Fruit fly (Drosophila melanogaster) whole organism, embryonic: ENCODE measurements around the gene unk.

Experiments
- Ada2b ChIP-seq: fragments of 200-800 bp; sonication (Bioruptor generic); IDR thresholded peaks from 2 replicates; pipeline ENCODE4 v1.3.6; 2022; ENCODE audit warnings: missing biosample characterization, missing genetic modification characterization
- Atf-2 ChIP-seq: fragments of 200-800 bp; sonication (Bioruptor generic); optimal IDR thresholded peaks from 2 replicates; lab custom pipeline; 2016; ENCODE audit warnings: missing biosample characterization, missing genetic modification characterization
- BtbVII ChIP-seq: fragments of 200-800 bp; sonication (Bioruptor generic); optimal IDR thresholded peaks from 3 replicates; lab custom pipeline; 2017; ENCODE audit warnings: missing biosample characterization, mild to moderate bottlenecking, missing genetic modification characterization
- CG11085 ChIP-seq: fragments of 200-800 bp; sonication (Bioruptor generic); IDR thresholded peaks from 2 replicates; pipeline ENCODE4 v1.3.6; 2022; ENCODE audit warnings: missing biosample characterization, missing genetic modification characterization
- CG11696 ChIP-seq: fragments of 200-800 bp; sonication (Bioruptor generic); IDR thresholded peaks from 2 replicates; pipeline ENCODE4 v1.3.6; 2022; ENCODE audit warnings: missing biosample characterization, missing genetic modification characterization
- CG13775 ChIP-seq: fragments of 200-800 bp; sonication (Bioruptor generic); optimal IDR thresholded peaks from 3 replicates; lab custom pipeline; 2017; ENCODE audit warnings: missing biosample characterization, mild to moderate bottlenecking, missing genetic modification characterization
- CG15479 ChIP-seq: fragments of 200-800 bp; sonication (Bioruptor generic); optimal IDR thresholded peaks from 3 replicates; lab custom pipeline; 2019; ENCODE audit warnings: missing biosample characterization, mild to moderate bottlenecking, missing genetic modification characterization, moderate library complexity
- CG15514 ChIP-seq: fragments of 200-800 bp; sonication (Bioruptor generic); optimal IDR thresholded peaks from 3 replicates; lab custom pipeline; 2017; ENCODE audit warnings: missing biosample characterization, missing genetic modification characterization, mild to moderate bottlenecking, moderate library complexity, missing genetic modification reagents
- CG15696 ChIP-seq: fragments of 200-800 bp; sonication (Bioruptor generic); optimal IDR thresholded peaks from 2 replicates; lab custom pipeline; 2019; ENCODE audit warnings: missing biosample characterization, mild to moderate bottlenecking, missing genetic modification characterization, moderate library complexity
- CG1647 ChIP-seq: fragments of 200-800 bp; sonication (Bioruptor generic); optimal IDR thresholded peaks from 3 replicates; lab custom pipeline; 2016; ENCODE audit warnings: missing biosample characterization, missing genetic modification characterization
- CG16779 ChIP-seq: fragments of 200-800 bp; sonication (Bioruptor generic); IDR thresholded peaks from 2 replicates; pipeline ENCODE4 v1.3.6; 2022; ENCODE audit warnings: missing biosample characterization, missing genetic modification characterization
- CG16813 ChIP-seq: fragments of 200-800 bp; sonication (Bioruptor generic); IDR thresholded peaks from 3 replicates; pipeline ENCODE4 v1.3.6; 2022; ENCODE audit warnings: missing biosample characterization, missing genetic modification characterization; ENCODE audit not compliant: partially characterized antibody
- CG17361 ChIP-seq: fragments of 200-800 bp; sonication (Bioruptor generic); IDR thresholded peaks from 3 replicates; pipeline ENCODE4 v1.3.6; 2022; ENCODE audit warnings: missing biosample characterization, missing genetic modification characterization
- CG17568 ChIP-seq: fragments of 200-800 bp; sonication (Bioruptor generic); optimal IDR thresholded peaks from 2 replicates; lab custom pipeline; 2018; ENCODE audit warnings: missing biosample characterization, mild to moderate bottlenecking, missing genetic modification characterization, moderate library complexity
- CG17912 ChIP-seq: fragments of 200-800 bp; sonication (Bioruptor generic); optimal IDR thresholded peaks from 2 replicates; lab custom pipeline; 2018; ENCODE audit warnings: missing biosample characterization, mild to moderate bottlenecking, missing genetic modification characterization
- CG1792 ChIP-seq: fragments of 200-800 bp; sonication (Bioruptor generic); optimal IDR thresholded peaks from 2 replicates; lab custom pipeline; 2016; ENCODE audit warnings: missing biosample characterization, missing genetic modification characterization
- CG18476 ChIP-seq: fragments of 200-800 bp; sonication (Bioruptor generic); optimal IDR thresholded peaks from 2 replicates; lab custom pipeline; 2016; ENCODE audit warnings: missing biosample characterization, mild to moderate bottlenecking, missing genetic modification characterization
- CG2678 ChIP-seq: fragments of 200-800 bp; sonication (Bioruptor generic); optimal IDR thresholded peaks from 3 replicates; lab custom pipeline; 2019; ENCODE audit warnings: missing biosample characterization, mild to moderate bottlenecking, missing genetic modification characterization, moderate library complexity
- CG2712 ChIP-seq: fragments of 200-800 bp; optimal IDR thresholded peaks from 3 replicates; lab custom pipeline; 2019; ENCODE audit warnings: missing biosample characterization, mild to moderate bottlenecking, missing genetic modification characterization, moderate library complexity
- CG34224 ChIP-seq: fragments of 200-800 bp; sonication (Bioruptor generic); IDR thresholded peaks from 3 replicates; pipeline ENCODE4 v1.3.6; 2022; ENCODE audit warnings: missing biosample characterization, missing genetic modification characterization; ENCODE audit not compliant: partially characterized antibody
- CG43689 ChIP-seq: fragments of 200-800 bp; sonication (Bioruptor generic); IDR thresholded peaks from 2 replicates; pipeline ENCODE4 v1.3.6; 2022; ENCODE audit warnings: missing biosample characterization, missing genetic modification characterization
- CG7745 ChIP-seq: fragments of 200-800 bp; sonication (Bioruptor generic); optimal IDR thresholded peaks from 2 replicates; lab custom pipeline; 2018; ENCODE audit warnings: missing biosample characterization, mild to moderate bottlenecking, missing genetic modification characterization, moderate library complexity
- ERR ChIP-seq: fragments of 200-800 bp; sonication (Bioruptor generic); optimal IDR thresholded peaks from 2 replicates; lab custom pipeline; 2016; ENCODE audit warnings: missing biosample characterization, missing genetic modification characterization
- H2.0 ChIP-seq: fragments of 200-800 bp; sonication (Bioruptor generic); IDR thresholded peaks from 2 replicates; pipeline ENCODE4 v1.3.6; 2022; ENCODE audit warnings: missing biosample characterization, missing genetic modification characterization
- Hmr ChIP-seq: fragments of 200-800 bp; sonication (Bioruptor generic); optimal IDR thresholded peaks from 3 replicates; lab custom pipeline; 2017; ENCODE audit warnings: mild to moderate bottlenecking, missing biosample characterization, missing genetic modification reagents, missing genetic modification characterization
- Hr3 ChIP-seq: fragments of 200-800 bp; sonication (Bioruptor generic); optimal IDR thresholded peaks from 3 replicates; lab custom pipeline; 2016; ENCODE audit warnings: missing biosample characterization, missing genetic modification characterization
- Hr78 ChIP-seq, 2 experiments: fragments of 200-800 bp in 1 of 2; fragments of >200 bp in 1 of 2; sonication (Bioruptor generic) in 1 of 2; optimal IDR thresholded peaks; 2 replicates each; lab custom pipeline; 2017 to 2019; ENCODE audit warnings: missing biosample characterization in 2 of 2, missing genetic modification characterization in 2 of 2, mild to moderate bottlenecking in 1 of 2, moderate library complexity in 1 of 2
- Mrtf ChIP-seq: fragments of 200-800 bp; sonication (Bioruptor generic); IDR thresholded peaks from 3 replicates; pipeline ENCODE4 v1.3.6; 2022; ENCODE audit warnings: missing biosample characterization, missing genetic modification characterization
- Neu2 ChIP-seq: fragments of 200-800 bp; sonication (Bioruptor generic); optimal IDR thresholded peaks from 3 replicates; lab custom pipeline; 2016; ENCODE audit warnings: missing biosample characterization, missing genetic modification characterization, borderline replicate concordance
- Nf-YB ChIP-seq: fragments of 200-800 bp; sonication (Bioruptor generic); optimal IDR thresholded peaks from 3 replicates; lab custom pipeline; 2019; ENCODE audit warnings: missing biosample characterization, mild to moderate bottlenecking, missing genetic modification characterization, moderate library complexity
- Sin3A ChIP-seq: fragments of >200 bp; optimal IDR thresholded peaks from 2 replicates; lab custom pipeline; 2018
- bigmax ChIP-seq: fragments of 200-800 bp; sonication (Bioruptor generic); optimal IDR thresholded peaks from 2 replicates; lab custom pipeline; 2018; ENCODE audit warnings: missing biosample characterization, mild to moderate bottlenecking, missing genetic modification characterization
- btn ChIP-seq: fragments of 200-800 bp; sonication (Bioruptor generic); optimal IDR thresholded peaks from 2 replicates; lab custom pipeline; 2016; ENCODE audit warnings: missing biosample characterization, missing genetic modification characterization
- caup ChIP-seq: fragments of 200-800 bp; sonication (Bioruptor generic); optimal IDR thresholded peaks from 3 replicates; lab custom pipeline; 2017; ENCODE audit warnings: missing biosample characterization, mild to moderate bottlenecking, missing genetic modification characterization, moderate library complexity; ENCODE audit not compliant: severe bottlenecking
- emc ChIP-seq: fragments of 200-800 bp; sonication (Bioruptor generic); optimal IDR thresholded peaks from 2 replicates; lab custom pipeline; 2016; ENCODE audit warnings: missing biosample characterization, missing genetic modification characterization
- fd96Cb ChIP-seq: fragments of 200-800 bp; sonication (Bioruptor generic); optimal IDR thresholded peaks from 2 replicates; lab custom pipeline; 2018; ENCODE audit warnings: missing biosample characterization, mild to moderate bottlenecking, missing genetic modification characterization, moderate library complexity
- hkb ChIP-seq, 2 experiments: fragments of 200-800 bp in 1 of 2; fragments of >200 bp in 1 of 2; sonication (Bioruptor generic) in 1 of 2; IDR thresholded peaks in 1 of 2; optimal IDR thresholded peaks in 1 of 2; 2 replicates each; pipeline versions ENCODE4 v1.3.6 to Lab custom; 2017 to 2022; ENCODE audit warnings: missing biosample characterization in 1 of 2, missing genetic modification characterization in 1 of 2
- ind ChIP-seq: fragments of 200-800 bp; sonication (Bioruptor generic); optimal IDR thresholded peaks from 3 replicates; lab custom pipeline; 2016; ENCODE audit warnings: missing biosample characterization, missing genetic modification characterization
- kni ChIP-seq: fragments of 200-800 bp; sonication (Bioruptor generic); optimal IDR thresholded peaks from 3 replicates; lab custom pipeline; 2017; ENCODE audit warnings: mild to moderate bottlenecking, missing biosample characterization, missing genetic modification reagents, missing genetic modification characterization
- lola ChIP-seq, 3 experiments: fragments of >200 bp in 2 of 3; fragments of 200-800 bp in 1 of 3; sonication (Bioruptor generic) in 1 of 3; optimal IDR thresholded peaks; 2 replicates each; lab custom pipeline; 2017 to 2019; ENCODE audit warnings: missing biosample characterization in 3 of 3, missing genetic modification characterization in 3 of 3, mild to moderate bottlenecking in 1 of 3, moderate library complexity in 1 of 3
- nom ChIP-seq: fragments of 200-800 bp; sonication (Bioruptor generic); optimal IDR thresholded peaks from 2 replicates; lab custom pipeline; 2017; ENCODE audit warnings: missing biosample characterization, missing genetic modification characterization, mild to moderate bottlenecking, moderate library complexity, missing genetic modification reagents
- pho ChIP-seq: fragments of 200-800 bp; sonication (Bioruptor generic); optimal IDR thresholded peaks from 2 replicates; lab custom pipeline; 2016; ENCODE audit warnings: missing biosample characterization, missing genetic modification characterization
- rib ChIP-seq: fragments of 200-800 bp; sonication (Bioruptor generic); IDR thresholded peaks from 2 replicates; pipeline ENCODE4 v1.3.6; 2022; ENCODE audit warnings: missing biosample characterization, missing genetic modification characterization
- seq ChIP-seq: fragments of 200-800 bp; sonication (Bioruptor generic); IDR thresholded peaks from 2 replicates; pipeline ENCODE4 v1.3.6; 2022; ENCODE audit warnings: missing biosample characterization, missing genetic modification characterization
- tgo ChIP-seq: fragments of 200-800 bp; sonication (Bioruptor generic); IDR thresholded peaks from 3 replicates; pipeline ENCODE4 v1.3.6; 2022; ENCODE audit warnings: missing biosample characterization, missing genetic modification characterization
- ttk ChIP-seq: fragments of 200-800 bp; sonication (Bioruptor generic); IDR thresholded peaks from 2 replicates; pipeline ENCODE4 v2.1.2; 2022; ENCODE audit warnings: missing biosample characterization, missing genetic modification characterization
- wor ChIP-seq: fragments of 200-800 bp; sonication (Bioruptor generic); IDR thresholded peaks from 2 replicates; pipeline ENCODE4 v1.3.6; 2022; ENCODE audit warnings: missing biosample characterization, missing genetic modification characterization
- z ChIP-seq: fragments of 200-800 bp; sonication (Bioruptor generic); IDR thresholded peaks from 3 replicates; pipeline ENCODE4 v1.3.6; 2022; ENCODE audit warnings: missing biosample characterization, missing genetic modification characterization

unk gene

DNA sequence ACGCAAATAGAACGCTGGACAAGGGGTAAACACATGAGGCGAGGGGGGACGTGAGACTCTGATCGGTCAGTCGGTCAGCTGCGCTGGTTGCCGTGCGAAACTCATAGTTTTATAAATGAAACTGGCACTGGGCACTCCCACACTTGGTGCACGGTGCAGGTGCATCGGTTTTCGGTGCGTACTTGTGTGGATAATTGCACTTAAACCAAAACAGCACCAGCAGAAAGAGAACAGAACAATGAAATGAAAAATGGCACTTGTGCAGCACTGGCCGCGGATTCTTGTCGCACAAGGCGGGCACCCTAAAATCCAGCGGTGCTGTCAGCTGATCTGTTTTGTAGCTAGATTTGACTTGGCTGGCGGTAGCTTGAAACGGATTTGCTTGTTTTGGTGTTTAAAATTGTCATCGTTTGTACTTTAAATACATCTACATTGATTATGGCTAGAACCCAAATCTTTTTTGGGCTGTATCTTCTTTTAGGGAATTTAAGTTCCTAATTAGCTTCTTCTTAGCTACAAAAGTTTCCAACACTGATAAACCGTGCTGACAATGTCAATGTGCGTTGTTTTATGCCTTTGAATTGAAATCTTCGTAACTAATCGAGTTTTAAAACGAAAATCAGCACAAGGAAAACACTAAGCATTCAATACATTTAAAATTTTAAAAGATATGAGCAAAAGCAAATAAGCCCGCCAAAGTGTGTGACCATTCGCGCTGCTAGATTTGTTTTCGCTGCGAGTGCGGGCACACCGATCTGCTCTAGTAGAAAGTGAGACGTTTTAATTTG lies 39.8 kb downstream of the unk start, which contains the start of the genes Rassf and CenB1A (continued):
- TF ChIP-seq wor (GFP tag; lab: Robert Waterston, UW) (no peak), emc (GFP tag; lab: Kevin White, UChicago) (no peak), CG17361 (GFP tag; lab: Robert Waterston, UW) (peak; percentile 69), CG16779 (no peak), btn (GFP tag; lab: Kevin White, UChicago) (no peak), fd96Cb (tag; lab: Kevin White, UChicago) (peak; percentile 11), ind (GFP tag; lab: Kevin White, UChicago) (peak; percentile 45), H2.0 (GFP tag; lab: Robert Waterston, UW) (no peak; the same call in 1 of the 2 replicates), CG18476 (GFP tag; lab: Kevin White, UChicago) (peak; percentile 36), CG1647 (GFP tag; lab: Kevin White, UChicago) (no peak), CG2678 (tag; lab: Kevin White, UChicago) (peak; percentile 33), Neu2 (GFP tag; lab: Kevin White, UChicago) (no peak), hkb (optimal IDR thresholded peaks at IDR 0.05; lab: Kevin White, UChicago) (peak; percentile 73), hkb (GFP tag; IDR thresholded peaks at IDR 0.05; lab: Robert Waterston, UW) (no peak; the same call in 1 of the 2 replicates), CG11085 (GFP tag; lab: Robert Waterston, UW) (no peak), z (GFP tag; lab: Robert Waterston, UW) (no peak), CG15696 (tag; lab: Kevin White, UChicago) (peak; percentile 32), pho (peak; percentile 57), kni (GFP tag; lab: Kevin White, UChicago) (peak; percentile 45), Hr3 (peak; percentile 54), lola (GFP tag; optimal IDR thresholded peaks at IDR 0.05; lab: Kevin White, UChicago) (peak in 1 of 3 experiments; percentile 18), CG34224 (GFP tag; lab: Robert Waterston, UW) (peak; percentile 67; the same call in 2 of the 3 replicates), caup (GFP tag; lab: Kevin White, UChicago) (peak; percentile 22), rib (GFP tag; lab: Robert Waterston, UW) (peak; percentile 9; the same call in 1 of the 2 replicates), Sin3A (peak; percentile 87), CG7745 (no peak), CG43689 (GFP tag; lab: Robert Waterston, UW) (no peak), nom (no peak), CG11696 (GFP tag; lab: Robert Waterston, UW) (no peak), Mrtf (GFP tag; lab: Robert Waterston, UW) (peak; percentile 60; the same call in 1 of the 3 replicates), CG2712 (peak; percentile 14), tgo (GFP tag; lab: Robert Waterston, UW) (peak; percentile 36; the same call in 1 of the 3 replicates), Nf-YB (GFP tag; lab: Kevin White, UChicago) (no peak), BtbVII (GFP tag; lab: Kevin White, UChicago) (no peak), ERR (GFP tag; lab: Kevin White, UChicago) (peak; percentile 34), CG17912 (no peak), CG15514 (GFP tag; lab: Kevin White, UChicago) (peak; percentile 64), ttk (no peak), Atf-2 (GFP tag; lab: Kevin White, UChicago) (no peak), Ada2b (GFP tag; lab: Robert Waterston, UW) (peak; percentile 17; the same call in 1 of the 2 replicates), Hmr (GFP tag; lab: Kevin White, UChicago) (peak; percentile 3), CG17568 (GFP tag; lab: Kevin White, UChicago) (no peak), Hr78 (GFP tag; optimal IDR thresholded peaks at IDR 0.05; lab: Kevin White, UChicago) (no peak), CG15479 (GFP tag; lab: Kevin White, UChicago) (no peak), seq (GFP tag; lab: Robert Waterston, UW) (no peak), CG1792 (GFP tag; lab: Kevin White, UChicago) (peak; percentile 29), bigmax (GFP tag; lab: Kevin White, UChicago) (no peak), CG16813 (no peak), CG13775 (GFP tag; lab: Kevin White, UChicago) (peak; percentile 54)
